Fruit fly (Drosophila melanogaster): ENCODE data around the gene RpS3.

dm6 chr3R:23395720-23396119 lies 37.1 kb downstream of the RpS3 start:
- TF ChIP-seq h (optimal IDR thresholded peaks at IDR 0.05) (no peak), psq (optimal IDR thresholded peaks at IDR 0.05) (no peak)

Data from Kc167 (cell line).